Fruit fly (Drosophila melanogaster): ENCODE measurements around the gene CG13775.
A peak's percentile ranks its signal among the peaks of the same experiment; 100 is the strongest.

CG13775 gene

DNA sequence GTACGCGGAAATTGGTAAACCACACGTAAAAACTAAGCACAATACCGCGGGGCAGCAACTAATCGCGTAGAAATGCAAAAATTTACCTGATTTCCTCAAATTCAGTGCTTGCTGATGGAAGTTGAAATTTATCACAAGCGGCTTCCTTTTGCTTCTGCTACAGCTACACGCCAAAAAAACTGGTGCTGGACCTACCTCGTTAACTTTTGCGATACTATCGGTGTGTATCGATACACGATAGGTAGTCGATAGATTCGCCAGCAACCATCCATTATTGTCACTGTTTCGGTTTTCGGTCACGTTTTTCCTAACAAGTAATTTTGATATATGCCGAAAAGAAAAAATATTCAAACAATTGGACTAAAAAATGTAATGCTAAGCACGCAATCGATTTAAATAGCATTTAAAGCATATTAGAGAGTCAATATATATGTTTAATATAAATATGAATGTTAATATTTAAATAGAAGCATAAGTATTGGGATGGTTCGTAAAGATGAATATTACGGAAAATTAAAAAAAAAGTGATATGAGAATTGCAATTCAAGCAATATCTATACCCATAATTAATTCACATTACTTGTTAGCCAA is 10.8 kb upstream of the CG13775 start, which contains the start of gene Sumo (continued):
- TF ChIP-seq CG10267 (tag; optimal IDR thresholded peaks at IDR 0.05): peak; percentile 26
- no peak for TF ChIP-seq Dfd (GFP tag; optimal IDR thresholded peaks at IDR 0.05)
- no peak for TF ChIP-seq Trl (optimal IDR thresholded peaks at IDR 0.05)
- no peak for TF ChIP-seq Trl (GFP tag; optimal IDR thresholded peaks at IDR 0.05)
- TF ChIP-seq HLH54F (GFP tag; optimal IDR thresholded peaks at IDR 0.05): no peak
- TF ChIP-seq bab2 (GFP tag; optimal IDR thresholded peaks at IDR 0.05): no peak
- 0 out of 3 replicates have a peak, but pooled peaks have one; percentile 8 for TF ChIP-seq H15 (GFP tag; IDR thresholded peaks at IDR 0.05)
- no peak for TF ChIP-seq fd96Cb (tag; optimal IDR thresholded peaks at IDR 0.05)
- TF ChIP-seq sob (GFP tag; IDR thresholded peaks at IDR 0.05): peak; percentile 31; the same call in 1 of the 2 replicates
- TF ChIP-seq ind (GFP tag; optimal IDR thresholded peaks at IDR 0.05): no peak
- TF ChIP-seq CG1233 (GFP tag; optimal IDR thresholded peaks at IDR 0.05): no peak
- no peak for TF ChIP-seq grn (GFP tag; optimal IDR thresholded peaks at IDR 0.05)
- TF ChIP-seq CG12155 (GFP tag; optimal IDR thresholded peaks at IDR 0.05): peak; percentile 21
- peak; percentile 69 for TF ChIP-seq CG30020 (tag; optimal IDR thresholded peaks at IDR 0.05)
- TF ChIP-seq Opbp (GFP tag; IDR thresholded peaks at IDR 0.05; ENCODE audit: partially characterized antibody): peak; percentile 100
- peak; percentile 41 for TF ChIP-seq CG10543 (GFP tag; optimal IDR thresholded peaks at IDR 0.05)
- no peak for TF ChIP-seq esg (GFP tag; conservative IDR thresholded peaks at IDR 0.05)
- TF ChIP-seq CG8089 (GFP tag; optimal IDR thresholded peaks at IDR 0.05): no peak
- no peak for TF ChIP-seq dati (GFP tag; IDR thresholded peaks at IDR 0.05)
- no peak for TF ChIP-seq CG2202 (tag; optimal IDR thresholded peaks at IDR 0.05)
- no peak for TF ChIP-seq Adf1 (GFP tag; IDR thresholded peaks at IDR 0.05)
- no peak for TF ChIP-seq Poxn (GFP tag; IDR thresholded peaks at IDR 0.05)
- no peak for TF ChIP-seq ap (GFP tag; IDR thresholded peaks at IDR 0.05)
- TF ChIP-seq Hr3 (GFP tag; optimal IDR thresholded peaks at IDR 0.05): peak; percentile 17
- no peak for TF ChIP-seq Eip74EF (GFP tag; optimal IDR thresholded peaks at IDR 0.05)
- no peak for TF ChIP-seq CG16779 (GFP tag; IDR thresholded peaks at IDR 0.05)
- peak; percentile 50 for TF ChIP-seq CG18262 (tag; optimal IDR thresholded peaks at IDR 0.05)
- no peak for TF ChIP-seq CG10431 (GFP tag; optimal IDR thresholded peaks at IDR 0.05)
- no peak for TF ChIP-seq stc (GFP tag; IDR thresholded peaks at IDR 0.05)
- peak; percentile 53 for TF ChIP-seq slbo (GFP tag; IDR thresholded peaks at IDR 0.05)
- peak; percentile 82 for TF ChIP-seq Med (GFP tag)
- peak; percentile 85 for TF ChIP-seq Dll (GFP tag; IDR thresholded peaks at IDR 0.05; ENCODE audit: partially characterized antibody)
- TF ChIP-seq ATbp (GFP tag; optimal IDR thresholded peaks at IDR 0.05): no peak
- no peak for TF ChIP-seq onecut (GFP tag; IDR thresholded peaks at IDR 0.05)
- TF ChIP-seq nerfin-1 (tag; optimal IDR thresholded peaks at IDR 0.05): no peak
- no peak for TF ChIP-seq CG31224 (GFP tag; IDR thresholded peaks at IDR 0.05)
- TF ChIP-seq tx (GFP tag; optimal IDR thresholded peaks at IDR 0.05): no peak
- TF ChIP-seq CG3726 (GFP tag; IDR thresholded peaks at IDR 0.05): no peak
- peak; percentile 33 for TF ChIP-seq B-H2 (GFP tag; optimal IDR thresholded peaks at IDR 0.05)
- TF ChIP-seq zf30C (GFP tag; optimal IDR thresholded peaks at IDR 0.05): no peak
- no peak for TF ChIP-seq CG11723 (GFP tag; optimal IDR thresholded peaks at IDR 0.05)
- no peak for TF ChIP-seq toy (GFP tag; IDR thresholded peaks at IDR 0.05)
- TF ChIP-seq lola (GFP tag; optimal IDR thresholded peaks at IDR 0.05): no peak
- no peak for TF ChIP-seq CG4707 (GFP tag; optimal IDR thresholded peaks at IDR 0.05)
- TF ChIP-seq CG10565 (GFP tag; optimal IDR thresholded peaks at IDR 0.05): no peak
- TF ChIP-seq Fer1 (GFP tag; optimal IDR thresholded peaks at IDR 0.05): no peak
- no peak for TF ChIP-seq repo (GFP tag; optimal IDR thresholded peaks at IDR 0.05)
- TF ChIP-seq CG30403 (GFP tag; optimal IDR thresholded peaks at IDR 0.05): no peak
- no peak for TF ChIP-seq HHEX (GFP tag; optimal IDR thresholded peaks at IDR 0.05)
- TF ChIP-seq HLHmδ (GFP tag; optimal IDR thresholded peaks at IDR 0.05): no peak
- peak; percentile 33 for TF ChIP-seq CG2678 (tag; optimal IDR thresholded peaks at IDR 0.05)

All from whole organism, embryonic.